Worm (Caenorhabditis elegans) whole organism, L2 larva: ENCODE results near the gene F32D8.7.

Experiments used
- ceh-16 ChIP-seq: fragments of 150-350 bp; optimal IDR thresholded peaks from 2 replicates; lab custom pipeline; 2014; ENCODE audit warnings: missing biosample characterization, missing genetic modification characterization
- dmd-4 ChIP-seq: sonication (generic microtip); optimal IDR thresholded peaks from 2 replicates; lab custom pipeline; 2017; ENCODE audit warnings: missing biosample characterization, missing genetic modification characterization
- egl-27 ChIP-seq: sonication (generic microtip); optimal IDR thresholded peaks from 3 replicates; lab custom pipeline; 2017; ENCODE audit warnings: missing biosample characterization, missing genetic modification reagents, missing genetic modification characterization
- elt-1 ChIP-seq: fragments of 150-350 bp; optimal IDR thresholded peaks from 2 replicates; lab custom pipeline; 2014; ENCODE audit warnings: missing biosample characterization, missing genetic modification characterization
- nhr-129 ChIP-seq: fragments of 150-350 bp; optimal IDR thresholded peaks from 2 replicates; lab custom pipeline; 2014; ENCODE audit warnings: missing biosample characterization, missing genetic modification characterization

- TF ChIP-seq egl-27 (no peak), nhr-129 (tag; lab: Kevin White, UChicago) (no peak), elt-1 (tag; lab: Kevin White, UChicago) (no peak), ceh-16 (tag; lab: Kevin White, UChicago) (no peak), dmd-4 (tag; lab: Kevin White, UChicago) (no peak)
These were observed 49.0 kb downstream of the F32D8.7 start for ce11 chrV:10947210-10947609.
